Worm (Caenorhabditis elegans) whole organism, L2 larva: ENCODE data around the gene F56A8.8.

Experiments
- C34F6.9 ChIP-seq: fragments of 150-350 bp; optimal IDR thresholded peaks from 2 replicates; lab custom pipeline; 2014; ENCODE audit warnings: missing biosample characterization, missing genetic modification characterization
- ama-1 ChIP-seq: fragments of 150-350 bp; optimal IDR thresholded peaks from 2 replicates; lab custom pipeline; 2018; ENCODE audit warnings: inconsistent platforms
- blmp-1 ChIP-seq: sonication (generic microtip); optimal IDR thresholded peaks from 2 replicates; lab custom pipeline; 2017; ENCODE audit warnings: missing genetic modification characterization, mild to moderate bottlenecking, missing compliant biosample characterization, antibody characterized with exemption, moderate library complexity; ENCODE audit not compliant: insufficient read depth
- egl-27 ChIP-seq: sonication (generic microtip); optimal IDR thresholded peaks from 3 replicates; lab custom pipeline; 2017; ENCODE audit warnings: missing biosample characterization, missing genetic modification reagents, missing genetic modification characterization
- elt-3 ChIP-seq: sonication (generic microtip); optimal IDR thresholded peaks from 2 replicates; lab custom pipeline; 2017; ENCODE audit warnings: missing biosample characterization, missing genetic modification characterization
- lin-39 ChIP-seq: fragments of 150-350 bp; optimal IDR thresholded peaks from 2 replicates; lab custom pipeline; 2014; ENCODE audit warnings: missing biosample characterization, missing genetic modification reagents, missing genetic modification characterization
- mdl-1 ChIP-seq, 2 experiments: fragments of 150-350 bp in 1 of 2; sonication (generic microtip) in 1 of 2; optimal IDR thresholded peaks; 2 replicates each; lab custom pipeline; 2017; ENCODE audit warnings: missing biosample characterization in 2 of 2, missing genetic modification characterization in 2 of 2
- unc-62 ChIP-seq: fragments of 150-350 bp; optimal IDR thresholded peaks from 2 replicates; lab custom pipeline; 2014; ENCODE audit warnings: missing biosample characterization, missing genetic modification reagents, missing genetic modification characterization
- zag-1 ChIP-seq: fragments of 150-350 bp; optimal IDR thresholded peaks from 2 replicates; lab custom pipeline; 2014; ENCODE audit warnings: missing biosample characterization, missing genetic modification characterization
- ztf-11 ChIP-seq: sonication (generic microtip); optimal IDR thresholded peaks from 2 replicates; lab custom pipeline; 2017; ENCODE audit warnings: missing biosample characterization, missing genetic modification characterization

DNA sequence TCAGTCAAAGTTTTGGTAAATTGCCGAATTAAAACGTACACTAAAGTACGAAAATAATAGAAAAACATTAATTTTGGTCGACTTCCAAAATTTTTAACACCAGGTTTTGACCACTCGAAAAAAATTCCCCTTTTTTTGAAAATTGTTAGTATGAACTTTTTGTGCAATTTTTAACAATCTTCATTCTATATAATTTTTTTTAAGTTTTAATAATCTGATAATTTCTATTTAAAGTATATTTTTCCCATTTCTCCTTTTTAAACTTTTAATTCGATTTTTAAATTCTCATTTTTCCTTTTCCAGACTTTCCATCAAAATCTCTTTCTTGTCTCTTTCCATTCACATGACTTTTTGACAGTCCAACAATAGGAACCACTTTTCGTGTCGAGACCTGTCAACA is 8.6 kb upstream of the F56A8.8 start, which contains the start of gene unc-64:
- TF ChIP-seq zag-1 (tag; lab: Kevin White, UChicago) = no peak
- no peak for TF ChIP-seq mdl-1 (tag; optimal IDR thresholded peaks at IDR 0.05; lab: Kevin White, UChicago)
- TF ChIP-seq C34F6.9 = no peak
- TF ChIP-seq blmp-1 = no peak
- TF ChIP-seq elt-3 = no peak
- no peak for TF ChIP-seq egl-27 (tag; lab: Kevin White, UChicago)
- no peak for TF ChIP-seq ztf-11 (tag; lab: Kevin White, UChicago)
- TF ChIP-seq lin-39 (tag; lab: Kevin White, UChicago) = no peak
- TF ChIP-seq ama-1 = no peak
- TF ChIP-seq unc-62 (GFP tag; lab: Kevin White, UChicago) = no peak
